Fruit fly (Drosophila melanogaster) whole organism, prepupa: ENCODE results near the gene CG13623.
A peak's percentile ranks its signal among the peaks of the same experiment; 100 is the strongest.

Experiments used
- Blimp-1 ChIP-seq: fragments of 200-800 bp; sonication (Bioruptor generic); optimal IDR thresholded peaks from 3 replicates; lab custom pipeline; 2017; ENCODE audit warnings: missing biosample characterization, missing genetic modification characterization, mild to moderate bottlenecking, moderate library complexity, missing genetic modification reagents
- CG10631 ChIP-seq: fragments of 200-800 bp; sonication (Bioruptor generic); optimal IDR thresholded peaks from 2 replicates; lab custom pipeline; 2016; ENCODE audit warnings: missing biosample characterization, missing genetic modification characterization
- CG10669 ChIP-seq: fragments of 200-800 bp; sonication (Bioruptor generic); optimal IDR thresholded peaks from 3 replicates; lab custom pipeline; 2018; ENCODE audit warnings: missing biosample characterization, mild to moderate bottlenecking, missing genetic modification characterization, moderate library complexity
- CG11294 ChIP-seq: fragments of 200-800 bp; sonication (Bioruptor generic); IDR thresholded peaks from 2 replicates; pipeline ENCODE4 v1.3.6; 2022; ENCODE audit warnings: missing biosample characterization, missing genetic modification characterization
- CG11762 ChIP-seq: fragments of 200-800 bp; sonication (Bioruptor generic); optimal IDR thresholded peaks from 3 replicates; lab custom pipeline; 2016; ENCODE audit warnings: missing biosample characterization, missing genetic modification characterization; ENCODE audit not compliant: insufficient read depth
- CG15336 ChIP-seq: fragments of 200-800 bp; sonication (Bioruptor generic); IDR thresholded peaks from 2 replicates; pipeline ENCODE4 v1.3.6; 2022; ENCODE audit warnings: missing biosample characterization, missing genetic modification characterization
- CG1621 ChIP-seq: fragments of 200-800 bp; sonication (Bioruptor generic); optimal IDR thresholded peaks from 3 replicates; lab custom pipeline; 2018; ENCODE audit warnings: missing biosample characterization, mild to moderate bottlenecking, missing genetic modification characterization
- CG3032 ChIP-seq: fragments of 200-800 bp; optimal IDR thresholded peaks from 2 replicates; lab custom pipeline; 2019; ENCODE audit warnings: missing biosample characterization, mild to moderate bottlenecking, missing genetic modification characterization, moderate library complexity
- CG31627 ChIP-seq: fragments of 200-800 bp; sonication (Bioruptor generic); optimal IDR thresholded peaks from 3 replicates; lab custom pipeline; 2016; ENCODE audit warnings: missing biosample characterization, missing genetic modification characterization
- CG32006 ChIP-seq: fragments of 200-800 bp; sonication (Bioruptor generic); optimal IDR thresholded peaks from 3 replicates; lab custom pipeline; 2017; ENCODE audit warnings: missing biosample characterization, mild to moderate bottlenecking, missing genetic modification characterization
- CG34406 ChIP-seq: fragments of 200-800 bp; sonication (Bioruptor generic); optimal IDR thresholded peaks from 3 replicates; lab custom pipeline; 2016; ENCODE audit warnings: missing biosample characterization, missing genetic modification characterization
- CG3919 ChIP-seq: fragments of 200-800 bp; sonication (Bioruptor generic); optimal IDR thresholded peaks from 3 replicates; lab custom pipeline; 2016; ENCODE audit warnings: missing biosample characterization, missing genetic modification characterization
- CG6163 ChIP-seq: fragments of 200-800 bp; sonication (Bioruptor generic); IDR thresholded peaks from 3 replicates; pipeline ENCODE4 v1.3.6; 2022; ENCODE audit warnings: missing biosample characterization, missing genetic modification characterization
- CG6276 ChIP-seq: fragments of 200-800 bp; sonication (Bioruptor generic); optimal IDR thresholded peaks from 2 replicates; lab custom pipeline; 2017; ENCODE audit warnings: missing biosample characterization, mild to moderate bottlenecking, missing genetic modification characterization
- CG6808 ChIP-seq: fragments of 200-800 bp; sonication (Bioruptor generic); optimal IDR thresholded peaks from 3 replicates; lab custom pipeline; 2017; ENCODE audit warnings: missing biosample characterization, missing genetic modification characterization, mild to moderate bottlenecking, moderate library complexity, missing genetic modification reagents
- CG6854 ChIP-seq: fragments of 200-800 bp; sonication (Bioruptor generic); optimal IDR thresholded peaks from 2 replicates; lab custom pipeline; 2017; ENCODE audit warnings: missing biosample characterization, mild to moderate bottlenecking, missing genetic modification characterization
- CG7368 ChIP-seq: fragments of 200-800 bp; sonication (Bioruptor generic); optimal IDR thresholded peaks from 3 replicates; lab custom pipeline; 2016; ENCODE audit warnings: missing biosample characterization, missing genetic modification characterization
- CG9139 ChIP-seq: fragments of 200-800 bp; sonication (Bioruptor generic); optimal IDR thresholded peaks from 3 replicates; lab custom pipeline; 2017; ENCODE audit warnings: missing biosample characterization, mild to moderate bottlenecking, missing genetic modification characterization
- Eip75B ChIP-seq: fragments of 200-800 bp; sonication (Bioruptor generic); optimal IDR thresholded peaks from 3 replicates; lab custom pipeline; 2016; ENCODE audit warnings: missing biosample characterization, missing genetic modification characterization
- Eip78C ChIP-seq: fragments of 200-800 bp; sonication (Bioruptor generic); peaks from one replicate; lab custom pipeline; 2016; ENCODE audit warnings: missing biosample characterization, missing genetic modification characterization
- Ets21C ChIP-seq: fragments of 200-800 bp; sonication (Bioruptor generic); optimal IDR thresholded peaks from 3 replicates; lab custom pipeline; 2016; ENCODE audit warnings: missing biosample characterization, missing genetic modification characterization
- Ets96B ChIP-seq: fragments of 200-800 bp; optimal IDR thresholded peaks from 2 replicates; lab custom pipeline; 2019; ENCODE audit warnings: missing biosample characterization, mild to moderate bottlenecking, missing genetic modification characterization, moderate library complexity
- Gug ChIP-seq: fragments of 200-800 bp; sonication (Bioruptor generic); IDR thresholded peaks from 2 replicates; pipeline ENCODE4 v1.3.6; 2022; ENCODE audit warnings: missing biosample characterization, missing genetic modification characterization
- Hr38 ChIP-seq: sonication (Bioruptor generic); optimal IDR thresholded peaks from 2 replicates; lab custom pipeline; 2016; ENCODE audit warnings: missing biosample characterization, missing genetic modification characterization
- Lpt ChIP-seq: fragments of 200-800 bp; sonication (Bioruptor generic); optimal IDR thresholded peaks from 3 replicates; lab custom pipeline; 2016; ENCODE audit warnings: missing biosample characterization, missing genetic modification characterization
- Met ChIP-seq: fragments of 200-800 bp; sonication (Bioruptor generic); optimal IDR thresholded peaks from 3 replicates; lab custom pipeline; 2016; ENCODE audit warnings: missing biosample characterization, missing genetic modification characterization
- Smox ChIP-seq: fragments of 200-800 bp; sonication (Bioruptor generic); optimal IDR thresholded peaks from 3 replicates; lab custom pipeline; 2016; ENCODE audit warnings: missing biosample characterization, missing genetic modification characterization
- Sox102F ChIP-seq: fragments of 200-800 bp; sonication (Bioruptor generic); optimal IDR thresholded peaks from 2 replicates; lab custom pipeline; 2016; ENCODE audit warnings: missing biosample characterization, mild to moderate bottlenecking, missing genetic modification characterization
- Sox14 ChIP-seq: fragments of 200-800 bp; sonication (Bioruptor generic); optimal IDR thresholded peaks from 3 replicates; lab custom pipeline; 2016; ENCODE audit warnings: missing biosample characterization, missing genetic modification characterization
- Sox15 ChIP-seq: fragments of 200-800 bp; sonication (Bioruptor generic); optimal IDR thresholded peaks from 3 replicates; lab custom pipeline; 2016; ENCODE audit warnings: missing biosample characterization, missing genetic modification characterization
- achi ChIP-seq: fragments of 200-800 bp; sonication (Bioruptor generic); optimal IDR thresholded peaks from 3 replicates; lab custom pipeline; 2016; ENCODE audit warnings: missing biosample characterization, missing genetic modification characterization
- acj6 ChIP-seq: fragments of 200-800 bp; sonication (Bioruptor generic); optimal IDR thresholded peaks from 3 replicates; lab custom pipeline; 2016; ENCODE audit warnings: missing biosample characterization, missing genetic modification characterization
- cyc ChIP-seq: fragments of 200-800 bp; sonication (Bioruptor generic); optimal IDR thresholded peaks from 3 replicates; lab custom pipeline; 2016; ENCODE audit warnings: missing biosample characterization, missing genetic modification characterization
- dac ChIP-seq: fragments of 200-800 bp; sonication (Bioruptor generic); optimal IDR thresholded peaks from 2 replicates; lab custom pipeline; 2017; ENCODE audit warnings: missing biosample characterization, mild to moderate bottlenecking, missing genetic modification characterization
- eg ChIP-seq: fragments of 200-800 bp; sonication (Bioruptor generic); IDR thresholded peaks from 3 replicates; pipeline ENCODE4 v1.3.6; 2022; ENCODE audit warnings: missing biosample characterization, missing genetic modification characterization
- esn ChIP-seq: fragments of 200-800 bp; sonication (Bioruptor generic); optimal IDR thresholded peaks from 2 replicates; lab custom pipeline; 2016; ENCODE audit warnings: missing biosample characterization, mild to moderate bottlenecking, missing genetic modification characterization, moderate library complexity
- fd59A ChIP-seq: fragments of 200-800 bp; sonication (Bioruptor generic); optimal IDR thresholded peaks from 2 replicates; lab custom pipeline; 2017; ENCODE audit warnings: missing biosample characterization, mild to moderate bottlenecking, missing genetic modification characterization, missing genetic modification reagents
- fkh ChIP-seq: fragments of 200-800 bp; sonication (Bioruptor generic); optimal IDR thresholded peaks from 3 replicates; lab custom pipeline; 2017; ENCODE audit warnings: missing biosample characterization, mild to moderate bottlenecking, missing genetic modification characterization, moderate library complexity
- net ChIP-seq: fragments of 200-800 bp; sonication (Bioruptor generic); optimal IDR thresholded peaks from 3 replicates; lab custom pipeline; 2016; ENCODE audit warnings: missing biosample characterization, missing genetic modification characterization
- pdm3 ChIP-seq: fragments of 200-800 bp; sonication (Bioruptor generic); optimal IDR thresholded peaks from 3 replicates; lab custom pipeline; 2016; ENCODE audit warnings: missing biosample characterization, missing genetic modification characterization
- salr ChIP-seq, 2 experiments: fragments of 200-800 bp; sonication (Bioruptor generic); optimal IDR thresholded peaks; 3 replicates each; lab custom pipeline; 2016 to 2018; ENCODE audit warnings: missing biosample characterization in 2 of 2, missing genetic modification characterization in 2 of 2, mild to moderate bottlenecking in 1 of 2
- spab ChIP-seq: fragments of 200-800 bp; sonication (Bioruptor generic); optimal IDR thresholded peaks from 2 replicates; lab custom pipeline; 2017; ENCODE audit warnings: missing biosample characterization, mild to moderate bottlenecking, missing genetic modification characterization, missing genetic modification reagents
- ss ChIP-seq, 2 experiments: fragments of 200-800 bp; sonication (Bioruptor generic); optimal IDR thresholded peaks; 2 replicates in 1 of 2; 3 replicates in 1 of 2; lab custom pipeline; 2017 to 2018; ENCODE audit warnings: mild to moderate bottlenecking in 2 of 2, missing biosample characterization in 2 of 2, missing genetic modification characterization in 2 of 2, moderate library complexity in 1 of 2
- svp ChIP-seq: fragments of 200-800 bp; sonication (Bioruptor generic); peaks from one replicate; lab custom pipeline; 2016; ENCODE audit warnings: missing biosample characterization, missing genetic modification characterization
- vri ChIP-seq: fragments of 200-800 bp; sonication (Bioruptor generic); optimal IDR thresholded peaks from 3 replicates; lab custom pipeline; 2016; ENCODE audit warnings: missing biosample characterization, mild to moderate bottlenecking, missing genetic modification characterization

The CG13623 gene

dm6 chr3R:24567427-24567771 is 37.0 kb upstream of the CG13623 start (continued):
- TF ChIP-seq CG1621 (peak; percentile 14), Eip78C (GFP tag; lab: Kevin White, UChicago) (peak; percentile 83), CG31627 (GFP tag; lab: Kevin White, UChicago) (peak; percentile 66), pdm3 (GFP tag; lab: Kevin White, UChicago) (peak; percentile 61), Eip75B (GFP tag; lab: Kevin White, UChicago) (peak; percentile 56), spab (GFP tag; lab: Kevin White, UChicago) (no peak), CG11762 (peak; percentile 8)

- peak; percentile 69 for TF ChIP-seq svp
- TF ChIP-seq salr (GFP tag; optimal IDR thresholded peaks at IDR 0.05; lab: Kevin White, UChicago) = peak in 1 of 2 experiments; percentile 9
- peak; percentile 11 for TF ChIP-seq fd59A (GFP tag; lab: Kevin White, UChicago)
- no peak for TF ChIP-seq Gug (GFP tag; lab: Robert Waterston, UW)
- peak; percentile 7 for TF ChIP-seq Met (GFP tag; lab: Kevin White, UChicago)
- TF ChIP-seq CG15336 (GFP tag; lab: Robert Waterston, UW) = peak; percentile 6; the same call in 1 of the 2 replicates
- TF ChIP-seq Eip78C (GFP tag; lab: Kevin White, UChicago) = peak; percentile 83
- peak; percentile 64 for TF ChIP-seq Sox14 (GFP tag; lab: Kevin White, UChicago)
- no peak for TF ChIP-seq fkh (GFP tag; lab: Kevin White, UChicago)
- no peak for TF ChIP-seq net
- peak; percentile 41; the same call in 2 of the 3 replicates for TF ChIP-seq CG6163 (GFP tag; lab: Robert Waterston, UW)
- TF ChIP-seq CG3032 = no peak
These were observed 36.5 kb upstream of the CG13623 start for dm6 chr3R:24566756-24567426.

DNA sequence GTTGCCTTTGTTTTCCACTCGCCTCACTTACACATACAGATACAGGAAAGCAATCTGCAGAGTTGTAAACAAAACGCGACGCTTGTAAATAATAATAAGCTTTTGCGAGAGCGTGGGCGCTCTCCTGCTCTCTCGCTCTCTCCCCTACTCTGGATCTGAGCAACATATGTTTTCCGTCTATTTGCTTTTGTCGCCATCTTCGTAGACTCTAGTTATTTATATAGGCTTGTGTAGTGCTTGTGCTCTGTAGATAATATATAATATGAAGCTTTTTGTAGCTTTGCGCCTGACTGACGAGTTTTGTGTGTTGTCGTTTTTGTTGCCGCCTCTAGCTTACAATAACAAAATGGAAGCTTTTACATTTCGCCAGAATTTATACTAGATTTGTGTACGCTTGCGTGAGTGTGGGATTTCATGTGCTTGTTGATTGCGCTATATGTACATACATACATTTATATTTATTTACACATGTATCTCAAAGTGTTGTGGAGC is 35.4 kb upstream of the CG13623 start:
- TF ChIP-seq Met (GFP tag; lab: Kevin White, UChicago) (peak; percentile 36), CG32006 (GFP tag; lab: Kevin White, UChicago) (no peak), vri (GFP tag; lab: Kevin White, UChicago) (peak; percentile 81), achi (no peak), CG7368 (no peak), CG11762 (no peak), Lpt (GFP tag; lab: Kevin White, UChicago) (peak; percentile 16), CG10669 (no peak), CG6276 (GFP tag; lab: Kevin White, UChicago) (no peak), Sox14 (GFP tag; lab: Kevin White, UChicago) (peak; percentile 39), Hr38 (no peak), Ets21C (GFP tag; lab: Kevin White, UChicago) (no peak), Smox (GFP tag; lab: Kevin White, UChicago) (peak; percentile 12), salr (GFP tag; optimal IDR thresholded peaks at IDR 0.05; lab: Kevin White, UChicago) (no peak), Sox15 (no peak), Blimp-1 (no peak), Eip75B (GFP tag; lab: Kevin White, UChicago) (peak; percentile 54), net (peak; percentile 57), acj6 (GFP tag; lab: Kevin White, UChicago) (no peak), CG3919 (peak; percentile 23), CG6163 (GFP tag; lab: Robert Waterston, UW) (peak; percentile 77; the same call in 2 of the 3 replicates), CG6854 (GFP tag; lab: Kevin White, UChicago) (no peak), spab (GFP tag; lab: Kevin White, UChicago) (peak; percentile 31), CG11294 (GFP tag; lab: Robert Waterston, UW) (no peak), CG34406 (peak; percentile 3), pdm3 (GFP tag; lab: Kevin White, UChicago) (no peak), CG3032 (peak; percentile 10), ss (GFP tag; optimal IDR thresholded peaks at IDR 0.05; lab: Kevin White, UChicago) (peak; percentile 63 to 80), CG9139 (GFP tag; lab: Kevin White, UChicago) (peak; percentile 43), CG15336 (GFP tag; lab: Robert Waterston, UW) (peak; percentile 62), eg (GFP tag; lab: Robert Waterston, UW) (no peak; the same call in 2 of the 3 replicates), esn (GFP tag; lab: Kevin White, UChicago) (peak; percentile 33), Ets96B (tag; lab: Kevin White, UChicago) (no peak), CG10631 (GFP tag; lab: Kevin White, UChicago) (peak; percentile 9), Sox102F (GFP tag; lab: Kevin White, UChicago) (peak; percentile 63), cyc (GFP tag; lab: Kevin White, UChicago) (no peak), dac (GFP tag; lab: Kevin White, UChicago) (no peak), CG6808 (peak; percentile 37)
